Worm (Caenorhabditis elegans): ENCODE data around the gene F11D11.3.

The F11D11.3 gene

DNA sequence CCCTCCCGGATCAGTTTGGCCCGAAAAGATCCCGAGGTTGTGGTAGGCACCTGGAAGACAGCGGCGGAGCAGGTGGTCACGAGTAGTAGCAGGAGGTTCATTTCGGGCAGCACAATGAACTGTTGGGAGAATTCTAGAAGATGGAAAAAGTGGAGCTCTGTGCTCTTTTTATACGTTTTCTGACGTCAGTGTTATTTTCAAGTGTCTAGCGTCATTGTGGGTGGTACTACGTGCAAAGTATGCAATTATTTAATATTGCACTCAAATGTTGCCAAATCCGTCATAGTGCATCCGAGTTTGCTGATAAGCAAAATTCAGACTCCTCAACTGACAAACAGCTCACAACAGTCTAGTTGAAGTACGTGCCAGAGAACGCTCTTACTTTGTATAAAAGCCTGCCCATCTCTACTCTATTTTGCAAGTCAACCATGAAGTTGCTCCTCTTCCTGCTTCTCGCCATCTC is 28.5 kb downstream of the F11D11.3 start, which contains the start of the genes asp-18 and scl-19:
Gene asp-18 (minus strand): TSS at position 101 of the 463 bp plus-strand sequence.
Gene scl-19 (plus strand): TSS at position 413 of the 463 bp plus-strand sequence.
- TF ChIP-seq ztf-29 (GFP tag; IDR thresholded peaks at IDR 0.05), result no peak
- no peak for TF ChIP-seq ref-1 (GFP tag; conservative IDR thresholded peaks at IDR 0.05)
- no peak for TF ChIP-seq med-1 (GFP tag; optimal IDR thresholded peaks at IDR 0.05; ENCODE audit: insufficient read depth)
- TF ChIP-seq cog-1 (tag; optimal IDR thresholded peaks at IDR 0.05), result no peak
- TF ChIP-seq klf-2 (GFP tag; conservative IDR thresholded peaks at IDR 0.05), result no peak
- no peak for TF ChIP-seq flt-1 (GFP tag; IDR thresholded peaks at IDR 0.05)
- TF ChIP-seq ztf-23 (GFP tag; IDR thresholded peaks at IDR 0.05), result no peak
- TF ChIP-seq tab-1 (GFP tag; IDR thresholded peaks at IDR 0.05), result no peak
- no peak for TF ChIP-seq T22C8.4 (GFP tag; IDR thresholded peaks at IDR 0.05)

DNA sequence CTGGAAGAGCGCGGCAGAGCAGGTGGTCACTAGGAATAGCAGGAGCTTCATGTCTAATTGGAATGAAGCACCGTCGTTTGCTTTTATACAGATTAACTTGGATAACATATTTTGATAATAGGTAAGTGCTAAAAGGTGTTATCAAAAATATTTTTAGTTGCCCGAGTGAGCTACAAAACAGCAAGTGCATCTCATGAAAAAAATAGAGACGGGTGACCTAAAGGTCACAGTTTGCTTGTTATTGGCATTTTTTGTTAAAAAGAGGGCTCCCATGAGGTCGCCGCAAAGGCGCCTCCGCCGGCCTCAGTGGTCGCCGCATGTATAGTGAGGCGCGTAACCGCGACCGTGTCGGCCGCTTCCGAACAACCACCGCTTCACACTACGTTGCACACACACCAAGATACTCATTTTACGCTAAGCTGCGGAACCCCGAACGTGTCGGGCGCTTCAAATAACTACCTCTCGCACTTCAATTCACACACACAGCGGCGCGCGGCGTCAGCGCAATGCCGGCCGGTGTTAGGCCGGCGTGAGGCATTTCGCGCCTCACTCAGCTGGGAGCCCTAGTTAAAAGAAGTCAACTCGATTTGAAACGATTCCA is 30.6 kb downstream of the F11D11.3 start, which contains the start of gene asp-19:
Gene asp-19 (minus strand): TSS at position 51 of the 601 bp plus-strand sequence.
- TF ChIP-seq ref-1 (GFP tag; conservative IDR thresholded peaks at IDR 0.05) (no peak), tab-1 (GFP tag; IDR thresholded peaks at IDR 0.05) (no peak), T22C8.4 (GFP tag; IDR thresholded peaks at IDR 0.05) (no peak), flt-1 (GFP tag; IDR thresholded peaks at IDR 0.05) (no peak), klf-2 (GFP tag; conservative IDR thresholded peaks at IDR 0.05) (no peak), ztf-23 (GFP tag; IDR thresholded peaks at IDR 0.05) (no peak)

DNA sequence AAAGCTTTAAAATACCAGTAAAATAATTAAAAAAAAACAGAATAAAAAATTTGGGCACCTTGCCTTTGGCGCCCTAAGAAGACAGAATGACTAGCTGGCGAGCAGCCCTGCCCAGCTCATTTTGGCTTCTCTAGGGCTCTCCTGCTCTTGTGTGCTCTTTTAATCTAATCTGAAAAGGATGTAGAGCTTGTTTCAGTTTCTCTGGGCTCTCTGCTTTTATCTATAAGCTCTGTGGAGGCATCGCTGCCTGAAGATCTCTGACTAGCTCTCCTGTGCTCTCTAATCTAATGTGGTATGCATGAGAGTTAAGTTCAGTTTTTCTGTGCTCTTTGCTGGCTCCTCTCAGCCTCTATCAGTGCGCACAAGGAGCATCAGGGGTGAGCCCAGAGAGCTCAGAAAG is 34.2 kb downstream of the F11D11.3 start:
- TF ChIP-seq ztf-29 (GFP tag; IDR thresholded peaks at IDR 0.05) (no peak), ztf-23 (GFP tag; IDR thresholded peaks at IDR 0.05) (no peak), med-1 (GFP tag; optimal IDR thresholded peaks at IDR 0.05; ENCODE audit: insufficient read depth) (no peak), cog-1 (tag; optimal IDR thresholded peaks at IDR 0.05) (no peak), flt-1 (GFP tag; IDR thresholded peaks at IDR 0.05) (no peak), T22C8.4 (GFP tag; IDR thresholded peaks at IDR 0.05) (no peak), ref-1 (GFP tag; conservative IDR thresholded peaks at IDR 0.05) (no peak), klf-2 (GFP tag; conservative IDR thresholded peaks at IDR 0.05) (no peak), tab-1 (GFP tag; IDR thresholded peaks at IDR 0.05) (no peak)

DNA sequence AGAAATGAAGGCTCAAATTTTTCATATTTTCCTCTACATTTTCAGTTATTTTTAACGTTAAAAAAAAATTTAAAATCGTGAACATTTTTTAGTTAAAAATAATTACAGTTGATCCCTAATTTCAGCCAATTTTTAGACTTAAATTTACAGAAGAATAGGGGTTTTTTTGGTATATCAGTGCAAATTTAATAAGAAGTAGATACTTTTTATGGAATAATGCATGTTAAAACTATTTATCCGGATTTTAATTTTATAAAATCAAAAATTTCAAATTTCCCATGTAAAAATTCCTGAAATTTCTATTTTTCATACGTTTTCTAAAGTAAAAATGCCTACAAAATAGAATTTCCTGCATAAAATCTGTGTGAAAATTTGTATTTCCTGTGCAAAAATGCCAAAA is 36.0 kb downstream of the F11D11.3 start:
- TF ChIP-seq cog-1 (tag; optimal IDR thresholded peaks at IDR 0.05), result no peak

DNA sequence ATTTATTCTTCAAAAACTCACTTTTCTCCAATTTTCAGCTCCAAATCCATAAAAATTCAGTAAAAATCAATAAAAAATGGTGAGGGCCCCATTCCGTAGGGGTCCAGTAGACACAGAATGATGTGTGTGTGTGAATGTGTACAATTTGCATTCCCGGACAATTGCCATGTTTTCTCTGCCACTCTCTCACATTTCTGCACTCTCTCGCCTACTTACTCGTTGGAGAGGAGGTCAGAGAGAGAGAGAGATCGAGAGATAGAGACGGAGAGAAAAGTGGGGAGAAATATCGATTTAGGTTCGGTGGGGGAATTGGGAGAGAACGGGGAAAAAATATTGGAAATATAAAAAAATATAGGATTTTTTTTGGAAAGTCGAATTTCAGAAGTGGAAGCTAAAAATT is 36.5 kb downstream of the F11D11.3 start:
- TF ChIP-seq med-1 (GFP tag; optimal IDR thresholded peaks at IDR 0.05; ENCODE audit: insufficient read depth), result no peak
- TF ChIP-seq T22C8.4 (GFP tag; IDR thresholded peaks at IDR 0.05), result peak; percentile 99
- no peak; the same call in 1 of the 2 replicates for TF ChIP-seq ref-1 (GFP tag; conservative IDR thresholded peaks at IDR 0.05)
- TF ChIP-seq klf-2 (GFP tag; conservative IDR thresholded peaks at IDR 0.05), result no peak
- TF ChIP-seq cog-1 (tag; optimal IDR thresholded peaks at IDR 0.05), result peak; percentile 97

DNA sequence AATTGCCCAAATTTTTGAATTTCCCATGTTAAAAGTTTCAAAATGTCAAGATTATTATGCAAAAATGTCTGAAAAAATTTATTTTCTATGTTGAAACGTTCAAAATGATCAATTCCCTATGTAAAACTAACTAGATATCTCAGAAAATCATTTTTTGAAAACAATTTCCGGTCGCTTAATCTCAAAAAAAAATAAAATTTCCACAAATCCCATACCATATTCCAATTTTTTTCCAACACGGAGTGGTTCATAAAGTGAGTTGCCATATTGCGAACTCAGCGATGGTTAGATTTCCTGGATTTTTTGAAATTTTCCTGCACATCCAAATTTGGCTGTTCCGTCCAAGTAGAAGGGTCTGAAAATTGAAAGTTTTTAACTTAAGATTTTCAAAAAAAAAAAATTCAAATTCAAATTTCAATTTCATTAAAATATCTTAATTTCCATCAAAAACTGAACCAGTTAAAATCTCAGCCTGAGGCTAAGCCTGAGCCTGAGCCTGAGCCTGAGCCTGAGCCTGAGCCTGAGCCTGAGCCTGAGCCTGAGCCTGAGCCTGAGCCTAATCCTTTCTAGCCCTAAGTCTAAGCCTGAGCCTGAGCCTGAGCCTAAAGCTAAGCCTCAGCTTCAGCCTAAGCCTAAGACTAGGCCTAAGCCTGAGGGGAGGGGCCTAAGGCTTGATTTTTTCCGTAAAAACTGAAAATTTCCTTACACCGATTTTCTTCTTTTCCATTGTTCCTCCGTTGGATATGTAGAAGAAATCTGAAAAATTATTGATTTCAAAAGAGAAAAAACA is 37.4 kb downstream of the F11D11.3 start:
- TF ChIP-seq tab-1 (GFP tag; IDR thresholded peaks at IDR 0.05) (0 out of 2 replicates have a peak, but pooled peaks have one; percentile 53), med-1 (GFP tag; optimal IDR thresholded peaks at IDR 0.05; ENCODE audit: insufficient read depth) (no peak), ztf-29 (GFP tag; IDR thresholded peaks at IDR 0.05) (no peak), T22C8.4 (GFP tag; IDR thresholded peaks at IDR 0.05) (0 out of 2 replicates have a peak, but pooled peaks have one; percentile 12), flt-1 (GFP tag; IDR thresholded peaks at IDR 0.05) (no peak), cog-1 (tag; optimal IDR thresholded peaks at IDR 0.05) (no peak), ztf-23 (GFP tag; IDR thresholded peaks at IDR 0.05) (no peak), ref-1 (GFP tag; conservative IDR thresholded peaks at IDR 0.05) (no peak), klf-2 (GFP tag; conservative IDR thresholded peaks at IDR 0.05) (no peak)

DNA sequence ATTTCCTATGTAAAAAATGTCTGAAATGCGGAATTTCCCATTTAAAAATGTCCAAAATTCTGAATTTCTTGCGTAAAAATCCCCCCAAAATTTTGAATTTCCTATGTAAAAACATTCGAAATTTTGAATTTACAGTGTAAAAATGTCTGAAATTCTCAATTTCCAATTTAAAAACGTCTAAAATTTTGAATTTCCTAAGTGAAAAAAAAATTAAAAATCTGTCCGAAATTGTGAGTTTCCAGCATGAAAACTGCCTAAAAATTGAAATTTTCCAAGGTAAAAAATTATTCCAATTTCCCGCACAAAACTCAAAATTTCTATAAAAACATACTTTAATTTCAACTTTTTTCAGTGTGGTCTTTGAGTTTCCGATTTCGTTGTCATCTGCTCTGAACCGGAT is 38.2 kb downstream of the F11D11.3 start:
- TF ChIP-seq T22C8.4 (GFP tag; IDR thresholded peaks at IDR 0.05), result no peak
- TF ChIP-seq ztf-29 (GFP tag; IDR thresholded peaks at IDR 0.05), result no peak
- TF ChIP-seq ref-1 (GFP tag; conservative IDR thresholded peaks at IDR 0.05), result no peak
- no peak for TF ChIP-seq med-1 (GFP tag; optimal IDR thresholded peaks at IDR 0.05; ENCODE audit: insufficient read depth)
- no peak for TF ChIP-seq ztf-23 (GFP tag; IDR thresholded peaks at IDR 0.05)
- no peak for TF ChIP-seq cog-1 (tag; optimal IDR thresholded peaks at IDR 0.05)
- TF ChIP-seq klf-2 (GFP tag; conservative IDR thresholded peaks at IDR 0.05), result no peak
- no peak for TF ChIP-seq flt-1 (GFP tag; IDR thresholded peaks at IDR 0.05)
- TF ChIP-seq tab-1 (GFP tag; IDR thresholded peaks at IDR 0.05), result no peak

DNA sequence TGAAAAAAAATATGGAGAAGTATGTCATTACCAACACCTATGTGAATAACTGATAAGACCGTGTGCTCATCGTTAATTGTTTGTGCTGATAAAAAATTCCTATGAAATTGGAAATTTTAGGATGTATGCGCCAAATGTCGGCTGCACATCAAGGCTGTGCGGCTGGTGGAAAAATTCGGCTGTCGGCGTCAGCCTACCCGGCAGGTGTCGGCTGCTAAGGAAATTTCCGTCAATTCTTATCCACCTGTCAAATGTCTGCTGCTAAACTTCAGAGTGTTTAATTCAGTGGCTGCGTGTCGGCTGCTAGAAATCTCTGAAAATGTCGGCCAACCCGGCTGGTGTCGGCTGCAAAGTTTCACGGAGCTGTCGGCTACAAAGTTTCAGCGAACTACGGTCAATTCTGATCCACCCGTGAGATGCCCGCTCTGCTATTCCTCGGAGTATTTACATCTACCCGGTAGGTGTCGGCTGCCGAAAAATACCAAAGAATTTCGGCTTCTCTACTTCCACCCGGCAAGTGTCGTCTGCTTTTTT is 40.1 kb downstream of the F11D11.3 start, which contains the start of gene Y17D7C.2:
Gene Y17D7C.2 (minus strand): TSS at position 32 of the 534 bp plus-strand sequence.
- TF ChIP-seq ref-1 (GFP tag; conservative IDR thresholded peaks at IDR 0.05) (no peak), ztf-29 (GFP tag; IDR thresholded peaks at IDR 0.05) (no peak), T22C8.4 (GFP tag; IDR thresholded peaks at IDR 0.05) (0 out of 2 replicates have a peak, but pooled peaks have one; percentile 30), tab-1 (GFP tag; IDR thresholded peaks at IDR 0.05) (0 out of 2 replicates have a peak, but pooled peaks have one; percentile 60), flt-1 (GFP tag; IDR thresholded peaks at IDR 0.05) (no peak), ztf-23 (GFP tag; IDR thresholded peaks at IDR 0.05) (no peak), med-1 (GFP tag; optimal IDR thresholded peaks at IDR 0.05; ENCODE audit: insufficient read depth) (peak; percentile 44)

DNA sequence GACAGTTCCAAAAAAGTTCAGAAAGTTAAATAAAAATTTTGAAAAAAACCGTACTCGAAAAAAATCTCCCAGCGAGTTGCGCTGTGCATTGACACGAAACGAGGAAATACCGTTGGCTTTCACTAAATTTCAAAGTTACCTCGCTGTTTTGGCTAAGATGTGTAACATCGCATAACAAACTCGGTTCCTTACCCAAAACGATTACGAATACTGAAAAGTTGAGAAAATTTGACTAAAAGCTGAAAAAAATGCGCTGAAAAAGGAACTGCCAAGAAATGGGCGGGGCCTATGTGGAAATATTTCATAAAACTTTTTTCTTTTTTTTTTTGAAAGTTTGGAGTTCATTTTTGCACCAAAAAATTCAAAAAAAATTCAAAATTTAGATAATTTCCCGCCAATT is 40.7 kb downstream of the F11D11.3 start:
- no peak for TF ChIP-seq ztf-29 (GFP tag; IDR thresholded peaks at IDR 0.05)
- no peak for TF ChIP-seq klf-2 (GFP tag; conservative IDR thresholded peaks at IDR 0.05)
- no peak for TF ChIP-seq flt-1 (GFP tag; IDR thresholded peaks at IDR 0.05)
- no peak for TF ChIP-seq T22C8.4 (GFP tag; IDR thresholded peaks at IDR 0.05)
- TF ChIP-seq cog-1 (tag; optimal IDR thresholded peaks at IDR 0.05), result no peak
- TF ChIP-seq ztf-23 (GFP tag; IDR thresholded peaks at IDR 0.05), result no peak
- no peak for TF ChIP-seq med-1 (GFP tag; optimal IDR thresholded peaks at IDR 0.05; ENCODE audit: insufficient read depth)
- peak; percentile 50; the same call in 1 of the 2 replicates for TF ChIP-seq ref-1 (GFP tag; conservative IDR thresholded peaks at IDR 0.05)
- peak; percentile 46; the same call in 1 of the 2 replicates for TF ChIP-seq tab-1 (GFP tag; IDR thresholded peaks at IDR 0.05)

Measured in whole organism, midembryonic.